Fruit fly (Drosophila melanogaster): Measurements from ENCODE around the gene CG10194.
A peak's percentile ranks its signal among the peaks of the same experiment; 100 is the strongest.

CG10194 gene

dm6 chr2L:19497983-19498382 is 8.1 kb upstream of the CG10194 start, which contains the start of gene Top3alpha:
TSS of gene Top3alpha (plus strand) at chr2L:19498168.
- TF ChIP-seq CG17801 (GFP tag; optimal IDR thresholded peaks at IDR 0.05; ENCODE audit: partially characterized antibody): peak; percentile 40

dm6 chr2L:19492934-19493686 is 3.2 kb upstream of the CG10194 start, which contains the start of the genes swm and Ctu2:
TSS of gene swm (plus strand) at chr2L:19493251.
TSS of gene Ctu2 (minus strand) at chr2L:19493253.
- TF ChIP-seq CG17801 (GFP tag; optimal IDR thresholded peaks at IDR 0.05; ENCODE audit: partially characterized antibody): peak; percentile 76

DNA sequence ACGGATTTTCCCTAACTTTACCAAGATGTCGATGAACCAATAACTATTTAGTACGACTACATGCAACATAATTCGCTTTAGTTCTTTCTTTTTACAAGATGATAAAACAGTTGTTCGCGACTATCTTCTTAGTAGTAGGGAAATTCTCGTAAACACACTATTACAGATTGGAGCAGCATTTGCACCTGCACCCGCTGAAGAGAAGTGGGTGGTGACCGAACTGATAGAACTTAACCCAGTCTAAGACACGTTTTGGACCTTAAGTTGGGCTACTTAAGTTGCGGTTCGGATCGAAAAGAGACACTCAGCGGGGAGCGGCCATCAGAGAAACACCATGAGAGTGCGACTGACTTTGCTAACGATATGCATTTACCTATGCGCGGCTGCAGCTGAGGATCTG is 2.7 kb downstream of the CG10194 start, which contains the start of gene CG13083:
Gene CG13083, plus strand, starts transcription at position 301 of the 400 bp plus-strand sequence.
- no peak for TF ChIP-seq CG17801 (GFP tag; optimal IDR thresholded peaks at IDR 0.05; ENCODE audit: partially characterized antibody)

DNA sequence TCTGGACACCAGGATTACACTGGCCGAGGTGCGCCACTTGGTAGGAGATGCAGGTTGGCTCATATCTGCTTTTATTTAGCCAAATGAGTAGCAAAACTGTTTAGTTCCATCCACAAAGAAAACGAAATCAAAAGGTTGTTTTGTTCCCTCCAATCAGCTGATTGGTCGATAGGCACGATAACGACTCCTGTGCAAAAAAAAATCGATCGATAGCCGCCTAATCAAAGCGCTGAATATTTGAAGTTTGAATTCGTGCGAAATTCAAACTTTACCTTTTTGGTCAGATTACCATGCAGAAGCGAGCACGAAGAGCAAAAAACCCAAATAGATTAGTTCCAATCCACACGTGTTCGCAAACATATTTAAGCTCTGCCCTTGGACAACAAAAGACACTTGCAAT is 5.4 kb downstream of the CG10194 start, which contains the start of the genes CG10195 and CG13084:
Gene CG10195, minus strand, starts transcription at position 167 of the 400 bp plus-strand sequence.
Gene CG13084, plus strand, starts transcription at position 392 of the 400 bp plus-strand sequence.
- TF ChIP-seq CG17801 (GFP tag; optimal IDR thresholded peaks at IDR 0.05; ENCODE audit: partially characterized antibody): no peak

DNA sequence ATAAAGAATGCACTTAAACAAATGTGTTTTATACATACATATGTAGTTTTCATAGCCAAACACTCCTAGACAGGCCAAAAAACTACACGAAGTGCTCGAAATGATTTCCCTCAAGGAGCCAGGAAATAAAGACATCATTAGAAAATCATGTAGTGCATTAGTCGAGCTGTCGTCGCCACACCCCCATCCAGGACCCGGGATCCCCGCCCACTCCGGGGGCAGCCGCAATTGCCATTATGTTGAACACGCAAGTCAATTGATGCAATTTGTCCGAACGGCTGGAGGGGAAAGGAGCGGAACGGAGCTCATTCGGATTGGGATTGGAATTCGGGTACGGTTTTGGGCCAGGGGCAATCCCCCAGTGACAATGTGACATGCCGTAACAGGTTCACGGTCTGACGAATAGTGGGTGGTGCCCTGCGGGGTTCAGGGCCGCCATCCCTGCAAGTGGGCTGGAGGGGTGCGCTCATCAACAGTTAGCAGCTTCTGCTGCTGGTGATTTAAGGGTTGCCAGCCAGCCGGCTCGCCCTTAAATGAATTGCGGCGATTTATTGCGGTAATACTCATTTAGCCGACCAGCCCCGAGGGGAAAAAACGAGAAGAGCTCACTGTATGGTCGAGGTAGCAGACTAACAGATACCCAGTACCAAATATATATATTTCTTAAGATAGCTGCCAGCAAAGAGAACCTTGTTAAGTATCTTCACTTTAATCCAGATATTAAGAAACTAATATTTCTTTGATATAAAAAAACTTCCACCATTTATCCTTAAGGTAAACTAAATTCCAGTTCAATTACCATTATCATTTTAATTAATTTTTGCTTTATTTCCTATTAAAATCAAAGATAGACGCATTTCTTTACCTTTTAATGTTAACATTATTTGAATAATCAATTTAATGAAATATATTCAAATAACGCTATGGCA is 9.2 kb downstream of the CG10194 start:
- no peak for TF ChIP-seq CG17801 (GFP tag; optimal IDR thresholded peaks at IDR 0.05; ENCODE audit: partially characterized antibody)

DNA sequence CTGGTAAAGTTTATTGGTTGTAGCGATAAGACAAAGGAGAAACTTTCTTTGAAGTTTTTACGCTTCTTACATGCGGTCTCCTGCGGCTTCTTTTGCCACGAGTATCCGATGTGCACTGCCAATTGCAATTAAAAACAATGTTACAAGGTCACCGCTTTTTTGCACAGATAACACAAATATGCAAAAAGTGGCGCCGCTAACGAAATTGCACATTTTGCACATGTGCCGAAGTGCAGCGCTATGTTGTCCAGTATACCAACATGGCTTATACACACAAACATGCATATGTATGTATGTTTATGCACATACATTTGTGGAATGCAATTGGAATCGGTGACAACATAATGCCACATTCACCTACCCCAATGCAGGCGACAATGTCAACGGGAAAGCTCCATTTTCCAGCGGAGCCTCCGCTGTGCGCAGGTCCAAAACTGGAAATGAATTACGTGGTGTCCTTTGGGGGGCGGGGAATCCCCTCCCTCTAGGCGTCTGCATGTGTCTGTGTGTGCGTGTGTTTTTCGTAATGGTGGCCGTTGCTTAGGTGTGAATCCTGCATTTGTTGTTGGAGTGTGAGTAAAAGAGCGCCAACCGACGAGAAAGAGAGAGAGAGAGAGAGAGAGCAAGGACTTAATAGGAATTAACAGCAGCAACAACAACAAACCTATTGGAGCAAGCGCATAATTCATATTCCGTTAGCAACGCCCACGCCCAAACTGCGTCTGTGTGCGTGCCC is 10.5 kb downstream of the CG10194 start:
- TF ChIP-seq CG17801 (GFP tag; optimal IDR thresholded peaks at IDR 0.05; ENCODE audit: partially characterized antibody): no peak

DNA sequence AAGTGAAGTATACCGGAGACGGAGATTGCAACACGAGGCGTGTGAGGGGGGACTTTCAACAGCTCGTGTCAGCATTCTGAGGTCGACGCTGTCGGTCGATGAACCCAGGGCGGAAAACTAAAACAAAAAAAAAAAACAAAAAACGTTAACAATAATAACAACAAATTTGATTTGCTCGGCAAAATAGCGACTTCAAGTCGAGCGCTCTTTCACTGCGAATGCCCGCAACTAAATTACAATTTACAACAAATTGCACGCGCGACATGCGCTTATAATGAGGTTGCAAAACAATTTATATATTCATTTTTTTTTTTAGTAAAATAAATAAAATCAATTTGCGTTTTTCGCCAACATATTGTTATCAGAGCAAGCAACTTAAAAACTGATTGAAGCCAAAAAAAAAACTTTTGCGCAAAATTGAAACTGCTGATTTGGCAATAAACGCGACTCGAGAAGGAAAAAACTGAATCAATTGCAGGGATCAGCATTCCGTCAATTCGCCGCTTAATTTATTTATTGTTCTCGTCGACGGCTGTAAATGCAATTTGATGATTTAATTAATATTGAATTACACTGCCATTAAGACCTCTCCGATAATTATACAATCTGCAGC is 16.4 kb downstream of the CG10194 start:
- no peak for TF ChIP-seq CG17801 (GFP tag; optimal IDR thresholded peaks at IDR 0.05; ENCODE audit: partially characterized antibody)

DNA sequence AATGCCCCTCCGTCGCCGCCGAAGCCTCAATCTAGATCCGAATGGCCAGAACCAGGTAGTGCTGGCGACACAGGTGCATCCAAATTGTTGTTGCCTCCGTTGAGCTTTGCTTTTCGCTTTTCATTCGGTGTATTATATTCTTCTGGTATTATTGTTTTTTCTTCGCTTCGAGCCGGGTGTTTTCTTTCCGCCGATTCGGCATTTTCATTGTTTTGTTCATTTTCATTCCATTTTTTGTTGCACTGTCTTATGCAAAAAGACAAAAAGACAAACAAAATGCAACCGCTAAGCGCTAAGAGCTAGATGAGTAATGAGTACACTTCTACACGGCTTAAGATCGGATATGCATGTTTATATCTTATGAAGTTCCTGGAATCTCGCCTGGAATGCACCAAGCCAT is 17.6 kb downstream of the CG10194 start:
- peak; percentile 86 for TF ChIP-seq CG17801 (GFP tag; optimal IDR thresholded peaks at IDR 0.05; ENCODE audit: partially characterized antibody)

DNA sequence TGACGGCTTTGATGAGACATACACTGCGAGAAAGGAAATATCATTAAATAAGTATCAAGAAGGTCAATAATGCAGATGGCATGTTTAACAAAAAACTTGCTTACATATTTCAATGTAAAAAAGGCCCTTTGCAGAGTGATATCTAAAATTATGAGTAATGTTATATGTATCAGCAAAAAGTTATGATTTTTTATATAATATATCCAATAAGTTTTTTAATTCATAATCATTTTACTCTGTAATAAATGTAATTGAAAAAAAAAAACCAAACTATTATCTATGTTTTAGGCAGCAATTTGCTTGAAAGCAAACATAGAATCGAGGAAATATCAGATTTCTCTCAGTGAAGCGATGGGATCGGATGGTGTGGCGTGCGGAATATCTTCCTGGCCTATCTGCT is 20.2 kb downstream of the CG10194 start:
- TF ChIP-seq CG17801 (GFP tag; optimal IDR thresholded peaks at IDR 0.05; ENCODE audit: partially characterized antibody): no peak

DNA sequence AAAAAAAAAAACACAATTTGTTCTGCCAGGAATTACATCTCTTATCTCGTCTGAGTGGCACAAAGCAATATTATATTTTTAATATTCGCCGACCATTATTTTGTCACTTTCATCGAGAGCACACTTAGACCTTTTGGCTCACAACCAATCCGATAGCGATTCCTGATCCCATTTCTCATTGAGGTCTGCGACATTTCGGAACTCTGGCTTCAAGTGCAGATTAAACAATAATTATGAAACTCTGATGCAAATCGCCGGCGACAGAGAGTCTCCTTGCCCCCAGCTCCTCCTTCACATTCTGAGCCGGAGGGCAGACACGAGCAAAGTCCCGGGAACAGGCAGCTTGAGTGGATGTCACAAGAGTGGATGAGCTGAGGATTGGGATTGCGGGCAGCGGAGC is 20.8 kb downstream of the CG10194 start:
- TF ChIP-seq CG17801 (GFP tag; optimal IDR thresholded peaks at IDR 0.05; ENCODE audit: partially characterized antibody): no peak

- no peak for TF ChIP-seq CG17801 (GFP tag; optimal IDR thresholded peaks at IDR 0.05; ENCODE audit: partially characterized antibody)
Observed at dm6 chr2L:19463824-19464317, 26.0 kb downstream of the CG10194 start, which contains the start of gene tj. TSS of gene tj (plus strand) at chr2L:19464267.

DNA sequence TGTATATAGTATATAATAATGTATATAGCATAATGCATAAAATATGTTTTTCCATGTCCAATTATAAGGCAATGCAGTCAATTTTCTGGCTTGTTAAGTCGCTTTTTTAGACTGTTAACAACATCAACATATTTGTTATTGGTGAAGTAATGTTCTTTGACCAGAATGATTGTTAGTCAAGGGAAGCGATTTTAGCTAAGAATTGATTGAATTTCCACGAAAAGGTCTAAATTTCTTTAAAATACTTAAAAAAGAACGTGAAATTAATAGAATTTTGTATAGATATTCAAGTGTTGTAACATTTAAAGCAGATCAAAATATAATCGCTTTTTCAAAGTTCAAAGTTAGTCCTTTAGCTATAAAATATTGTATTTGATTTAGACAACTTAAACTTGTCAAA is 26.5 kb downstream of the CG10194 start:
- TF ChIP-seq CG17801 (GFP tag; optimal IDR thresholded peaks at IDR 0.05; ENCODE audit: partially characterized antibody): no peak

DNA sequence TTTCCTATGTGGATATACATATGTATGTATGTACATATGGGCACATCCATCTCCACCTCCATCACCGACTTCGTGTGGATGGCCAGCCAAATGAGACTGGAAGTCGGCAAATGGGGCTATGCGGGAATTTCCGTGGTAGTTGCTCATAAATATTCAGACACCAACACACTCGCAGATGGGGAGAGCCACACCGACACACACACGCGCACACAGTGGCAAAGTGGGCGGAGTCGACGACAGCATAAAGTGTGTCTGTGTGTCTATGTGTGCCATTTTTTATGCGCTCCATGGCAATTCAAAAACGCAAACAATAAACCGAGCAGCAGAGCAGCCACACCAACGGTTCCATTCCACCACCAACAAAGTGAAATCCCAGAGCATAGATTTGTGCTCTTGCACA is 27.0 kb downstream of the CG10194 start:
- TF ChIP-seq CG17801 (GFP tag; optimal IDR thresholded peaks at IDR 0.05; ENCODE audit: partially characterized antibody): no peak

DNA sequence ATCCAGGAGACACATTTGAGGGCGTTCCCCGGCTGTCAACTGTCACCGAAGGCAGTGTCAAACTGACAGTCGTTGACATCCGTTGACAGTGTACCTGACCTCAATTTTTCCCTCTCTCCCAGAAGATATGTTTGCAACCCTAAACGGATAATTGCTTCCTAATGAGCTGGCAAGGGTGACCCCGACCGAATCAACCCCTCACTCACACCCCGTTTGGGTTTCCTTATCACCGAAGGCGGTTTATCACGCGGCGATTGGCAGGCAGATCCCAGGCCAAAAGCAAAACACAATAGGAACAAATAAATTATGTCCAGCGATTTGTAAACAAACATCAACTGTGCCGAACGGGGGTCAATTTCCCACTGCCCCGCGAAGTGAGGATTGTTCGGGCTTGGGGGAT is 30.5 kb downstream of the CG10194 start:
- no peak for TF ChIP-seq CG17801 (GFP tag; optimal IDR thresholded peaks at IDR 0.05; ENCODE audit: partially characterized antibody)

Measured in ovary, adult (tissue).